Worm (Caenorhabditis elegans): ENCODE measurements around the gene F38E9.4.

- no peak for TF ChIP-seq ama-1 (optimal IDR thresholded peaks at IDR 0.05)
- TF ChIP-seq F13C5.2 (tag; optimal IDR thresholded peaks at IDR 0.05): no peak
- no peak for TF ChIP-seq aly-1 (tag; optimal IDR thresholded peaks at IDR 0.05)
- no peak for TF ChIP-seq ets-7 (tag; optimal IDR thresholded peaks at IDR 0.05)
- TF ChIP-seq tra-4 (tag; optimal IDR thresholded peaks at IDR 0.05): no peak
- TF ChIP-seq sea-1 (GFP tag; conservative IDR thresholded peaks at IDR 0.05): no peak
- no peak for TF ChIP-seq ceh-13 (GFP tag; optimal IDR thresholded peaks at IDR 0.05)
Observed at ce11 chrX:16480232-16480631, 28.5 kb downstream of the F38E9.4 start.

Data from whole organism, early embryonic.